Worm (Caenorhabditis elegans) whole organism, L1 larva: ENCODE data around the gene aagr-1.

Experiments used
- C16A3.4 ChIP-seq: fragments of 150-350 bp; optimal IDR thresholded peaks from 2 replicates; lab custom pipeline; 2014; ENCODE audit warnings: missing biosample characterization, missing genetic modification characterization
- C34B4.2 ChIP-seq: sonication (generic microtip); optimal IDR thresholded peaks from 2 replicates; lab custom pipeline; 2017; ENCODE audit warnings: mild to moderate bottlenecking, missing genetic modification characterization, missing compliant biosample characterization
- F16B12.6 ChIP-seq: fragments of 150-350 bp; optimal IDR thresholded peaks from 2 replicates; lab custom pipeline; 2014; ENCODE audit warnings: missing biosample characterization, missing genetic modification characterization
- aha-1 ChIP-seq: fragments of 150-350 bp; optimal IDR thresholded peaks from 2 replicates; lab custom pipeline; 2014; ENCODE audit warnings: missing biosample characterization, missing genetic modification characterization
- ama-1 ChIP-seq: fragments of 150-350 bp; optimal IDR thresholded peaks from 2 replicates; lab custom pipeline; 2014
- blmp-1 ChIP-seq: fragments of 150-350 bp; optimal IDR thresholded peaks from 2 replicates; lab custom pipeline; 2014; ENCODE audit warnings: missing biosample characterization, missing genetic modification characterization
- ceh-90 ChIP-seq: sonication (generic microtip); optimal IDR thresholded peaks from 2 replicates; lab custom pipeline; 2016; ENCODE audit warnings: missing genetic modification characterization, missing compliant biosample characterization
- dpl-1 ChIP-seq, 3 experiments: fragments of 150-350 bp in 2 of 3; sonication (generic microtip) in 1 of 3; optimal IDR thresholded peaks; 2 replicates each; lab custom pipeline; 2014 to 2017; ENCODE audit warnings: missing biosample characterization in 3 of 3, missing genetic modification characterization in 3 of 3, missing genetic modification reagents in 3 of 3
- dsc-1 ChIP-seq: sonication (generic microtip); optimal IDR thresholded peaks from 2 replicates; lab custom pipeline; 2016; ENCODE audit warnings: mild to moderate bottlenecking, missing genetic modification characterization, missing compliant biosample characterization
- efl-1 ChIP-seq, 4 experiments: fragments of 150-350 bp; optimal IDR thresholded peaks in 3 of 4; peaks in 1 of 4; 1 replicate in 1 of 4; 2 replicates in 3 of 4; lab custom pipeline; 2014; ENCODE audit warnings: missing biosample characterization in 2 of 4, missing genetic modification characterization in 2 of 4, missing genetic modification reagents in 2 of 4
- efl-3 ChIP-seq: fragments of 200-800 bp; sonication (Bioruptor generic); optimal IDR thresholded peaks from 2 replicates; lab custom pipeline; 2018; ENCODE audit warnings: mild to moderate bottlenecking, missing genetic modification characterization, missing compliant biosample characterization
- egl-13 ChIP-seq: sonication (generic microtip); optimal IDR thresholded peaks from 2 replicates; lab custom pipeline; 2016; ENCODE audit warnings: missing genotype, missing genetic modification reagents, missing genetic modification characterization, missing compliant biosample characterization
- egl-27 ChIP-seq, 2 experiments: fragments of 150-350 bp in 1 of 2; sonication (generic microtip); optimal IDR thresholded peaks; 3 replicates each; lab custom pipeline; 2017 to 2018; ENCODE audit warnings: missing biosample characterization in 2 of 2, missing genetic modification characterization in 2 of 2, missing genetic modification reagents in 2 of 2
- elt-2 ChIP-seq: sonication (generic microtip); optimal IDR thresholded peaks from 2 replicates; lab custom pipeline; 2016; ENCODE audit warnings: missing genetic modification characterization, mild to moderate bottlenecking, inconsistent platforms, missing compliant biosample characterization, missing genetic modification reagents
- elt-3 ChIP-seq, 6 experiments: fragments of 150-350 bp in 1 of 6; sonication (generic microtip); optimal IDR thresholded peaks; 2 replicates each; lab custom pipeline; 2017 to 2018; ENCODE audit warnings: missing biosample characterization in 6 of 6, missing genetic modification characterization in 6 of 6, inconsistent platforms in 1 of 6
- ets-5 ChIP-seq: fragments of 200-800 bp; sonication (Bioruptor generic); IDR thresholded peaks from 2 replicates; pipeline ENCODE4 v1.3.6; 2022; ENCODE audit warnings: missing genetic modification characterization, missing compliant biosample characterization
- fkh-4 ChIP-seq: sonication (generic microtip); optimal IDR thresholded peaks from 2 replicates; lab custom pipeline; 2016; ENCODE audit warnings: missing compliant biosample characterization, missing genetic modification characterization, borderline replicate concordance
- hpl-2 ChIP-seq: fragments of 150-350 bp; optimal IDR thresholded peaks from 2 replicates; lab custom pipeline; 2014; ENCODE audit warnings: missing biosample characterization, missing genetic modification reagents, missing genetic modification characterization
- isw-1 ChIP-seq: fragments of 200-800 bp; sonication (Bioruptor generic); IDR thresholded peaks from 2 replicates; pipeline ENCODE4 v1.3.6; 2022; ENCODE audit warnings: missing genetic modification characterization, missing compliant biosample characterization
- lin-14 ChIP-seq: fragments of 200-800 bp; sonication (Bioruptor generic); optimal IDR thresholded peaks from 2 replicates; lab custom pipeline; 2018; ENCODE audit warnings: mild to moderate bottlenecking, missing genetic modification characterization, moderate library complexity, missing compliant biosample characterization
- lin-15B ChIP-seq: fragments of 150-350 bp; sonication (generic microtip); optimal IDR thresholded peaks from 3 replicates; lab custom pipeline; 2014; ENCODE audit warnings: missing biosample characterization, missing genetic modification characterization
- lsy-2 ChIP-seq, 2 experiments: fragments of 150-350 bp; optimal IDR thresholded peaks; 2 replicates each; lab custom pipeline; 2014; ENCODE audit warnings: missing biosample characterization in 2 of 2, missing genetic modification characterization in 2 of 2
- mep-1 ChIP-seq: fragments of 150-350 bp; optimal IDR thresholded peaks from 2 replicates; lab custom pipeline; 2014; ENCODE audit warnings: missing biosample characterization, missing genetic modification characterization
- nhr-12 ChIP-seq: sonication (generic microtip); optimal IDR thresholded peaks from 2 replicates; lab custom pipeline; 2017; ENCODE audit warnings: missing biosample characterization, missing genetic modification characterization
- nhr-19 ChIP-seq: fragments of 200-800 bp; sonication (Bioruptor generic); conservative IDR thresholded peaks from 2 replicates; pipeline ENCODE4 v1.3.6; 2022; ENCODE audit warnings: missing genetic modification characterization, missing compliant biosample characterization
- nhr-20 ChIP-seq: sonication (generic microtip); optimal IDR thresholded peaks from 2 replicates; lab custom pipeline; 2016; ENCODE audit warnings: mild to moderate bottlenecking, missing genetic modification characterization, missing compliant biosample characterization
- nhr-71 ChIP-seq: sonication (generic microtip); optimal IDR thresholded peaks from 2 replicates; lab custom pipeline; 2016; ENCODE audit warnings: mild to moderate bottlenecking, missing genetic modification characterization, moderate library complexity, missing compliant biosample characterization
- nhr-90 ChIP-seq: sonication (generic microtip); optimal IDR thresholded peaks from 2 replicates; lab custom pipeline; 2016; ENCODE audit warnings: mild to moderate bottlenecking, missing genetic modification characterization, missing compliant biosample characterization; ENCODE audit not compliant: poor library complexity
- pag-3 ChIP-seq: sonication (generic microtip); optimal IDR thresholded peaks from 2 replicates; lab custom pipeline; 2017; ENCODE audit warnings: missing genetic modification characterization, mild to moderate bottlenecking, missing compliant biosample characterization, antibody characterized with exemption, borderline replicate concordance; ENCODE audit not compliant: insufficient read depth
- pax-3 ChIP-seq: fragments of 200-800 bp; sonication (Bioruptor generic); optimal IDR thresholded peaks from 2 replicates; lab custom pipeline; 2018; ENCODE audit warnings: mild to moderate bottlenecking, missing genetic modification characterization, moderate library complexity, missing compliant biosample characterization
- pqm-1 ChIP-seq: sonication (generic microtip); optimal IDR thresholded peaks from 3 replicates; lab custom pipeline; 2017; ENCODE audit warnings: missing biosample characterization, missing genetic modification characterization
- sox-4 ChIP-seq: sonication (generic microtip); optimal IDR thresholded peaks from 2 replicates; lab custom pipeline; 2016; ENCODE audit warnings: missing genetic modification characterization, missing compliant biosample characterization
- sup-37 ChIP-seq: fragments of 200-800 bp; sonication (Bioruptor generic); optimal IDR thresholded peaks from 2 replicates; lab custom pipeline; 2018; ENCODE audit warnings: mild to moderate bottlenecking, missing genetic modification characterization, missing compliant biosample characterization
- swsn-7 ChIP-seq: sonication (generic microtip); optimal IDR thresholded peaks from 2 replicates; lab custom pipeline; 2016; ENCODE audit warnings: missing genetic modification characterization, missing compliant biosample characterization
- tlp-1 ChIP-seq: fragments of 150-350 bp; optimal IDR thresholded peaks from 2 replicates; lab custom pipeline; 2014; ENCODE audit warnings: missing biosample characterization, missing genetic modification characterization
- unc-130 ChIP-seq: fragments of 150-350 bp; optimal IDR thresholded peaks from 2 replicates; lab custom pipeline; 2017; ENCODE audit warnings: missing biosample characterization, missing genetic modification characterization, inconsistent platforms
- unc-62 ChIP-seq: fragments of 150-350 bp; optimal IDR thresholded peaks from 2 replicates; lab custom pipeline; 2014; ENCODE audit warnings: missing biosample characterization, missing genetic modification reagents, missing genetic modification characterization
- xbp-1 ChIP-seq: sonication (generic microtip); optimal IDR thresholded peaks from 2 replicates; lab custom pipeline; 2016; ENCODE audit warnings: missing genetic modification characterization, missing compliant biosample characterization
- zag-1 ChIP-seq: fragments of 150-350 bp; optimal IDR thresholded peaks from 2 replicates; lab custom pipeline; 2014; ENCODE audit warnings: missing biosample characterization, missing genetic modification characterization

The aagr-1 gene

DNA sequence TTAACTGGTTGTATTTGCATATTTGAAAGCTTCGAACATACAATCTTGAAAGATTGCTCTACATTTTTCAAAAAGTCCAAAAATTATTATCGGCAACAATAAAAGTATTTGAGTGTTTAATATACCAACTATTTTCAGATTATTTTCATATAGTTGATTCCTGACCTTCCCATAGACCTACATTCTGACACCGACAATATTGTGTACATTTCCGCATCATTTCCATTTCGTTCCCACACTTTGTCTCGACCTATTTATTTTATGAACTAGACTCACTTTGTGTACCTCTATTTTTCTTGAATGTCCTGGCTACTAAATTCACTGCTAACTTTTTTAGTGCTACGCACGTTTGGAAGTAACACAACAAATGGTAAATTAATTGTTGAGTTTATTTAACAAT, 23.9 kb upstream of the aagr-1 start, which contains the start of gene lgc-5:
TSS of gene lgc-5 (plus strand) at position 301 of the 400 bp plus-strand sequence.
- TF ChIP-seq elt-3 (tag; optimal IDR thresholded peaks at IDR 0.05; lab: Kevin White, UChicago) (no peak), pqm-1 (tag; lab: Kevin White, UChicago) (no peak), sup-37 (GFP tag; lab: Kevin White, UChicago) (no peak), lin-15B (no peak), nhr-71 (tag; lab: Kevin White, UChicago) (no peak), nhr-90 (no peak), mep-1 (tag; lab: Kevin White, UChicago) (no peak), ceh-90 (no peak), hpl-2 (GFP tag; lab: Kevin White, UChicago) (no peak), C34B4.2 (tag; lab: Kevin White, UChicago) (no peak), pax-3 (tag; lab: Kevin White, UChicago) (no peak), unc-130 (tag; lab: Kevin White, UChicago) (no peak), swsn-7 (tag; lab: Kevin White, UChicago) (no peak), blmp-1 (tag; lab: Kevin White, UChicago) (no peak), unc-62 (no peak), egl-13 (tag; lab: Kevin White, UChicago) (no peak), nhr-12 (tag; lab: Kevin White, UChicago) (no peak), fkh-4 (tag; lab: Kevin White, UChicago) (no peak)

DNA sequence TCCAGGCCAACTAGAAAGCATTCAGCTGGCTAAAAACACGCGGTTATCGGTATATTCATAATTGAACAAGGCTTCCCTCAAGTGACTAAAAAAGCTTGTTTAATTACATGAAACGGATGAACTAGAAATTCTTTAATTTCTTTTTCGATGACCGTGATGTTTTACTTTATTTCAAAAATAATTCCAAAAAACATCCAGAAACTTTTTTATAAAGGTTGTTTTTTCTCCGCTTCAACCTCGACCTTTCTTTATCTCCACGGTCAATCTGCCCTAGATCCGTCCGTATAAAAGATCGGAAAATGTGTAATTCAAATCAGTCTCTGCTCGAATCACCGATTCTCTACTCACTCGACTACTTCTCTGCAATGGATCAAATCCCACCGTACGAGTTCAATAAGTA, 20.8 kb upstream of the aagr-1 start, which contains the start of gene F17E9.5:
TSS of gene F17E9.5 (plus strand) at position 301 of the 400 bp plus-strand sequence.
- TF ChIP-seq zag-1 = no peak
- TF ChIP-seq aha-1 (tag; lab: Kevin White, UChicago) = no peak
- no peak for TF ChIP-seq C16A3.4 (tag; lab: Kevin White, UChicago)
- no peak for TF ChIP-seq elt-3 (tag; optimal IDR thresholded peaks at IDR 0.05; lab: Kevin White, UChicago)
- no peak for TF ChIP-seq isw-1 (GFP tag; lab: Robert Waterston, UW)
- TF ChIP-seq F16B12.6 (tag; lab: Kevin White, UChicago) = no peak
- TF ChIP-seq nhr-12 (tag; lab: Kevin White, UChicago) = no peak
- no peak for TF ChIP-seq lin-14 (GFP tag; lab: Kevin White, UChicago)
- TF ChIP-seq egl-27 (tag; optimal IDR thresholded peaks at IDR 0.05; lab: Kevin White, UChicago) = no peak
- TF ChIP-seq nhr-19 (GFP tag; lab: Robert Waterston, UW) = no peak
- TF ChIP-seq efl-3 (GFP tag; lab: Kevin White, UChicago) = no peak
- no peak for TF ChIP-seq C34B4.2 (tag; lab: Kevin White, UChicago)
- TF ChIP-seq elt-2 = no peak

DNA sequence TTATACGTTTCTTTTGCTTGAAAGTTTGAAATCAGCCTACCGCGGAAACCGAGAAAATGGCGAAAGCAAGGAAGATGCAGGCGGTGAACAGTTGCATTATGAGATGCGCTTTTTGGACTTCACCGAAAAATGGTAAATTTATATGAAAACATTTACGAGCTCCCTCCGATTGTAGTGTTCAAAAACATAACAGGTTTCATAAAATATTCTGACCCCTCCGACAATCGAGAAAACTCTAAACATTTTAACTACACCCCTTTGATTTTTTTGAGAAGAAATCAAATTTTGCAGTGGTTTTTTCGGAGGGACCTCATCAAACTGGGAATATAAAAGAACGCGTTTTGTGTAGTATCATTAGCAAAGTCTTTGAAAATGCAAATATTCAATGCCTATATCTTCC, 19.3 kb upstream of the aagr-1 start, which contains the start of the genes F17E9.18 and F17E9.15:
TSS of gene F17E9.18 (minus strand) at position 101 of the 400 bp plus-strand sequence.
TSS of gene F17E9.15 (plus strand) at position 368 of the 400 bp plus-strand sequence.
- TF ChIP-seq xbp-1 (no peak), isw-1 (GFP tag; lab: Robert Waterston, UW) (no peak), efl-1 (optimal IDR thresholded peaks at IDR 0.05; lab: Kevin White, UChicago) (no peak), efl-1 (GFP tag; optimal IDR thresholded peaks at IDR 0.05 in 1 of 2; lab: Kevin White, UChicago) (no peak), swsn-7 (tag; lab: Kevin White, UChicago) (no peak), F16B12.6 (tag; lab: Kevin White, UChicago) (no peak), dsc-1 (tag; lab: Kevin White, UChicago) (no peak), tlp-1 (tag; lab: Kevin White, UChicago) (no peak), pag-3 (tag; lab: Kevin White, UChicago) (no peak), dpl-1 (GFP tag; optimal IDR thresholded peaks at IDR 0.05; lab: Kevin White, UChicago) (no peak), efl-3 (GFP tag; lab: Kevin White, UChicago) (no peak), unc-62 (no peak), ama-1 (lab: Kevin White, UChicago) (no peak)

DNA sequence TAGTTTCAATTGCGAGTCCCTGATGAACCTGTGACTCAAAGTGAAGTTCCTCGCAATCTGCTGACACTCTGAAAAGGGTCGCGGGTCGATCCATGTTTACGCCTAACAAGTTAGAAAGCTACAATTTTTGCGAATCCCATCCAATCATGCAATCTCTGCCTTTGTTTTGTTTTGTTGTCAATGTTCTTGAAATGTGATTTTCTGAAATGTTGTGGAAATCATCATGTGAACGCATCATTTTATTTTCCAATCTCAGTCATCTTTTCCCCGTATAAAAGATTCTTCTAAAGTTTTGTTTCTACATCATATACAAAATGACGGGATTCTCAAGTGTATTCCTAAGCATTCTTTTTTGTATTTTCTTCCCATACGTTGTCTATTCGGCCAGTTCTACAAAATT, 18.2 kb upstream of the aagr-1 start, which contains the start of gene F17E9.4:
TSS of gene F17E9.4 (plus strand) at position 301 of the 400 bp plus-strand sequence.
- TF ChIP-seq nhr-20 (tag; lab: Kevin White, UChicago) = no peak
- TF ChIP-seq sox-4 (tag; lab: Kevin White, UChicago) = no peak
- no peak for TF ChIP-seq zag-1
- TF ChIP-seq lin-14 (GFP tag; lab: Kevin White, UChicago) = no peak
- no peak for TF ChIP-seq lsy-2 (tag; optimal IDR thresholded peaks at IDR 0.05; lab: Kevin White, UChicago)
- no peak for TF ChIP-seq ets-5 (GFP tag; lab: Robert Waterston, UW)
